Worm (Caenorhabditis elegans): ENCODE data around the gene R107.2.

Gene R107.2

ce11 chrIII:9053740-9054252 lies 8.1 kb upstream of the R107.2 start, which contains the start of gene R107.5 (continued):
- TF ChIP-seq zip-2 (tag; optimal IDR thresholded peaks at IDR 0.05) (peak; percentile 64), rbr-2 (tag; optimal IDR thresholded peaks at IDR 0.05) (peak; percentile 95), tra-1 (GFP tag; IDR thresholded peaks at IDR 0.05) (peak; percentile 97), F49E8.2 (tag; optimal IDR thresholded peaks at IDR 0.05; ENCODE audit: borderline replicate concordance) (no peak), madf-5 (GFP tag; IDR thresholded peaks at IDR 0.05) (peak; percentile 47 to 79; a peak in 2 of 4 replicates), aha-1 (tag) (peak; percentile 99), ztf-7 (tag; optimal IDR thresholded peaks at IDR 0.05) (peak; percentile 21), snpc-1.2 (GFP tag; IDR thresholded peaks at IDR 0.05) (peak; percentile 83), lin-38 (GFP tag; IDR thresholded peaks at IDR 0.05) (peak; percentile 81), lin-13 (GFP tag; optimal IDR thresholded peaks at IDR 0.05) (peak; percentile 83), T20F7.1 (GFP tag; optimal IDR thresholded peaks at IDR 0.05) (peak; percentile 82), ceh-62 (tag; optimal IDR thresholded peaks at IDR 0.05) (no peak)

DNA sequence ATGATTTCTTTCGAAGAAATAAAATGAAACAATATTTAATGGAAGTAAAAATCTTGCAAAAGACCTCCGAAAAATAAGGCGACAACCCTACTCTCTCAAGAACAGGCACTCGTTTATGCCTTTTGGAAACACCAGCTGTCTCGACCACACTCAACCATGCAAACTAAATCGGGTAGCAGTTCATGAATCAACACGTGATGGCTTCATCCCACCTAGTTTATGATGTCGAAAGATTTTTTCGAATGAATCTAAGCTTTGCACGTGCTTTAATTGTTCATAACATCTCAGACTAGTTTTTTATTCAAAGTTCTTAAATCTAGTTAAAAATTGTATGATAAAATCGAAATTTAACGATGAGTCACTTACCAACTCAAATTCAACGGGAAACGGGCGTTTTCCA lies 7.5 kb upstream of the R107.2 start:
- no peak for TF ChIP-seq egl-27 (tag; optimal IDR thresholded peaks at IDR 0.05)
- TF ChIP-seq Y48G9A.11 (GFP tag; IDR thresholded peaks at IDR 0.05), result no peak
- no peak for TF ChIP-seq lim-7 (GFP tag; IDR thresholded peaks at IDR 0.05)
- no peak for TF ChIP-seq dmd-8 (GFP tag; IDR thresholded peaks at IDR 0.05)
- no peak for TF ChIP-seq madf-5 (GFP tag; IDR thresholded peaks at IDR 0.05)
- TF ChIP-seq D1046.2 (GFP tag; IDR thresholded peaks at IDR 0.05), result no peak
- TF ChIP-seq T26A8.4 (GFP tag; IDR thresholded peaks at IDR 0.05), result no peak
- 0 out of 2 replicates have a peak, but pooled peaks have one; percentile 56 for TF ChIP-seq saeg-2 (GFP tag; IDR thresholded peaks at IDR 0.05)
- TF ChIP-seq nhr-10 (tag; optimal IDR thresholded peaks at IDR 0.05), result no peak
- TF ChIP-seq unc-39 (tag; optimal IDR thresholded peaks at IDR 0.05), result no peak
- 0 out of 2 replicates have a peak, but pooled peaks have one; percentile 28 for TF ChIP-seq ctbp-1 (GFP tag; IDR thresholded peaks at IDR 0.05)
- no peak for TF ChIP-seq daf-12 (tag; optimal IDR thresholded peaks at IDR 0.05)
- TF ChIP-seq fos-1 (tag; optimal IDR thresholded peaks at IDR 0.05), result no peak
- no peak for TF ChIP-seq nhr-111 (GFP tag; optimal IDR thresholded peaks at IDR 0.05)

DNA sequence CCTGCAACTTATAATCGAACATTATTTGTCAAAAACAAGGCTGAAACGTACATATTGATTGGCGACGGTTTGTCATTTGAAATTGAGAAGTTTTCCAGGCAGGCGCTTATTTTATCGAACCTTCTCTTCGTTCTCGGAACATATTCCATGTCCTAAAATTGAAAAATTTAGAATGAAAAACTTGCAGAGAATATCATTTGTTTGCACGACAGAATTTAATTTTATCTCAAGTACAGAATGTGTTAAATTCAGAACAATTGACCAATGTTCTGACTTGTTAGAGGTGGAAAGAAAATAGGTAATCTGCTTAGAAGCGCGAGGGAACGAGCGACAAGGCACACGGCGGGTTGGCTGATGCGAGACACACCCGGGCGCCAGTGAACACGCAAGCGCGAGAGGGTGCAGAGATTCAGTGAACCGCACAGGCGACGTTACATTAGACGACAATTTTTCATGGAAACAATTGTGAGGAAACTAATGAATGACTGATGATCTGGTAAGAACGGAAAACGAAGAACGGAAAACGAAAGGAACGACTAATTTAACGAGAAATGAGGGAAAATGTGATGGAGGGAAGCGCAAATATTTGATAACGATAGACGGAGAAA lies 6.7 kb upstream of the R107.2 start:
- no peak; the same call in 1 of the 2 replicates for TF ChIP-seq php-3 (GFP tag; IDR thresholded peaks at IDR 0.05)
- TF ChIP-seq pqm-1 (tag; optimal IDR thresholded peaks at IDR 0.05), result no peak
- TF ChIP-seq sdz-12 (GFP tag; optimal IDR thresholded peaks at IDR 0.05), result no peak
- TF ChIP-seq arid-1 (GFP tag; conservative IDR thresholded peaks at IDR 0.05), result no peak
- TF ChIP-seq ctbp-1 (GFP tag; IDR thresholded peaks at IDR 0.05), result peak; percentile 78
- peak; percentile 47; the same call in 1 of the 2 replicates for TF ChIP-seq lim-7 (GFP tag; IDR thresholded peaks at IDR 0.05)
- no peak for TF ChIP-seq ceh-82 (tag; optimal IDR thresholded peaks at IDR 0.05)
- TF ChIP-seq nhr-10 (tag; optimal IDR thresholded peaks at IDR 0.05), result no peak
- no peak for TF ChIP-seq ceh-28 (tag; optimal IDR thresholded peaks at IDR 0.05)
- TF ChIP-seq jun-1 (tag; optimal IDR thresholded peaks at IDR 0.05), result no peak
- no peak for TF ChIP-seq nhr-111 (GFP tag; optimal IDR thresholded peaks at IDR 0.05)
- TF ChIP-seq lin-15B (tag; optimal IDR thresholded peaks at IDR 0.05), result no peak
- TF ChIP-seq lin-29 (GFP tag; IDR thresholded peaks at IDR 0.05), result no peak; the same call in 1 of the 2 replicates
- TF ChIP-seq nhr-237 (tag; optimal IDR thresholded peaks at IDR 0.05), result no peak
- peak; percentile 73 for TF ChIP-seq D1046.2 (GFP tag; IDR thresholded peaks at IDR 0.05)
- peak; percentile 99 for TF ChIP-seq aha-1 (tag)
- no peak for TF ChIP-seq zag-1 (tag; optimal IDR thresholded peaks at IDR 0.05)
- TF ChIP-seq nhr-11 (tag; optimal IDR thresholded peaks at IDR 0.05), result peak; percentile 14
- TF ChIP-seq F49E8.2 (tag; optimal IDR thresholded peaks at IDR 0.05; ENCODE audit: borderline replicate concordance), result no peak
- no peak for TF ChIP-seq zfp-2 (tag; optimal IDR thresholded peaks at IDR 0.05)
- no peak for TF ChIP-seq zip-2 (tag; optimal IDR thresholded peaks at IDR 0.05)
- TF ChIP-seq dpl-1 (GFP tag; optimal IDR thresholded peaks at IDR 0.05), result peak; percentile 11
- TF ChIP-seq tra-1 (GFP tag; IDR thresholded peaks at IDR 0.05), result 0 out of 2 replicates have a peak, but pooled peaks have one; percentile 24
- 0 out of 2 replicates have a peak, but pooled peaks have one; percentile 25 for TF ChIP-seq madf-9 (GFP tag; conservative IDR thresholded peaks at IDR 0.05)
- TF ChIP-seq Y105C5A.15 (GFP tag; IDR thresholded peaks at IDR 0.05), result peak; percentile 88
- TF ChIP-seq Y48G9A.11 (GFP tag; IDR thresholded peaks at IDR 0.05), result peak; percentile 69
- no peak for TF ChIP-seq ZK546.5 (tag; optimal IDR thresholded peaks at IDR 0.05)
- TF ChIP-seq hif-1 (tag; optimal IDR thresholded peaks at IDR 0.05), result peak in 1 of 2 experiments; percentile 10
- TF ChIP-seq nhr-6 (tag; optimal IDR thresholded peaks at IDR 0.05), result no peak
- TF ChIP-seq ZK337.2 (GFP tag; IDR thresholded peaks at IDR 0.05), result no peak
- no peak for TF ChIP-seq gei-8 (GFP tag; optimal IDR thresholded peaks at IDR 0.05)
- TF ChIP-seq attf-4 (tag; optimal IDR thresholded peaks at IDR 0.05), result no peak
